Fruit fly (Drosophila melanogaster): ENCODE data around the gene crq.

DNA sequence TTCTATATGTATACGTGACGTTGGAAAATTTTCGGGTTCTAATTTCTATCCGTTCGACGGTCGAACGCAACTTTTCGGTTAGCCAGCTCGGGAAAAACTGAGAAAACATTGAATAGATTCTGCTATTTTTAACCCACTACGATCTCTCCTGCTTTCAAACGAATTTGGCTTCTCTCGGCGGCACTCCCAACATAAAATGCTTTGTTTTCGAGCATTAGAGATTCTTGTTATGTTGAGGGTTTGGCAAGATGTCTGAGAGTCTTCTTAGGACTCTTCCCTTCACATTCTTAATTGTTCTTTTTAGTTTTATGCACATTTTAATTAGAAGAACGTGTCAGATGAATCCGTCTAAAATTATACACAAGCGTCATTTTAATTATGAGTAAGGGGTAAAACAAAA lies 50.7 kb downstream of the crq start, which contains the start of gene CG4213:
- TF ChIP-seq CG8478 (optimal IDR thresholded peaks at IDR 0.05) (no peak), EcR (GFP tag; optimal IDR thresholded peaks at IDR 0.05) (no peak), usp (GFP tag; optimal IDR thresholded peaks at IDR 0.05) (no peak)
